Worm (Caenorhabditis elegans): ENCODE results near the gene str-226.

Gene str-226

ce11 chrV:3524970-3525369 is 12.5 kb downstream of the str-226 start, which contains the start of gene T24A6.7:
T24A6.7 (plus strand) TSS chrV:3525270.
- TF ChIP-seq C08G9.2 (tag; optimal IDR thresholded peaks at IDR 0.05) = no peak
- TF ChIP-seq ttx-3 (tag; optimal IDR thresholded peaks at IDR 0.05) = no peak
- TF ChIP-seq sox-2 (GFP tag; IDR thresholded peaks at IDR 0.05) = no peak
- TF ChIP-seq pat-9 (tag; optimal IDR thresholded peaks at IDR 0.05) = no peak
- no peak for TF ChIP-seq rnt-1 (tag; optimal IDR thresholded peaks at IDR 0.05)
- TF ChIP-seq odd-2 (tag; optimal IDR thresholded peaks at IDR 0.05) = no peak
- no peak for TF ChIP-seq mec-3 (tag; optimal IDR thresholded peaks at IDR 0.05; ENCODE audit: borderline replicate concordance)
- TF ChIP-seq ceh-34 (tag; optimal IDR thresholded peaks at IDR 0.05) = no peak
- TF ChIP-seq pax-1 (tag; optimal IDR thresholded peaks at IDR 0.05) = no peak
- no peak for TF ChIP-seq ceh-18 (tag; optimal IDR thresholded peaks at IDR 0.05)
- TF ChIP-seq Y22D7AL.16 (tag; optimal IDR thresholded peaks at IDR 0.05) = no peak
- no peak for TF ChIP-seq ceh-19 (GFP tag; optimal IDR thresholded peaks at IDR 0.05)
- TF ChIP-seq pros-1 (tag; optimal IDR thresholded peaks at IDR 0.05) = no peak
- TF ChIP-seq pha-2 (tag; optimal IDR thresholded peaks at IDR 0.05) = no peak
- no peak for TF ChIP-seq hlh-15 (tag; optimal IDR thresholded peaks at IDR 0.05)
- no peak for TF ChIP-seq dve-1 (tag; optimal IDR thresholded peaks at IDR 0.05)

ce11 chrV:3526882-3527281 is 14.4 kb downstream of the str-226 start, which contains the start of gene str-260:
str-260 (plus strand) TSS chrV:3527182.
- TF ChIP-seq ceh-30 (tag; optimal IDR thresholded peaks at IDR 0.05) = no peak
- TF ChIP-seq lin-11 (tag; optimal IDR thresholded peaks at IDR 0.05) = no peak
- no peak for TF ChIP-seq ceh-31 (tag; optimal IDR thresholded peaks at IDR 0.05)
- no peak for TF ChIP-seq sdc-2 (tag; optimal IDR thresholded peaks at IDR 0.05)
- no peak for TF ChIP-seq hlh-13 (GFP tag; optimal IDR thresholded peaks at IDR 0.05)
- TF ChIP-seq ceh-45 (GFP tag; IDR thresholded peaks at IDR 0.05) = no peak
- no peak for TF ChIP-seq ceh-22 (tag; optimal IDR thresholded peaks at IDR 0.05)
- no peak for TF ChIP-seq ceh-48 (tag; optimal IDR thresholded peaks at IDR 0.05)
- TF ChIP-seq ceh-24 (tag; optimal IDR thresholded peaks at IDR 0.05) = no peak
- no peak for TF ChIP-seq hlh-30 (tag; optimal IDR thresholded peaks at IDR 0.05; ENCODE audit: insufficient read depth)
- TF ChIP-seq elt-2 (tag; optimal IDR thresholded peaks at IDR 0.05) = no peak
- TF ChIP-seq fkh-6 (tag; optimal IDR thresholded peaks at IDR 0.05) = no peak
- no peak for TF ChIP-seq dve-1 (tag; optimal IDR thresholded peaks at IDR 0.05)

DNA sequence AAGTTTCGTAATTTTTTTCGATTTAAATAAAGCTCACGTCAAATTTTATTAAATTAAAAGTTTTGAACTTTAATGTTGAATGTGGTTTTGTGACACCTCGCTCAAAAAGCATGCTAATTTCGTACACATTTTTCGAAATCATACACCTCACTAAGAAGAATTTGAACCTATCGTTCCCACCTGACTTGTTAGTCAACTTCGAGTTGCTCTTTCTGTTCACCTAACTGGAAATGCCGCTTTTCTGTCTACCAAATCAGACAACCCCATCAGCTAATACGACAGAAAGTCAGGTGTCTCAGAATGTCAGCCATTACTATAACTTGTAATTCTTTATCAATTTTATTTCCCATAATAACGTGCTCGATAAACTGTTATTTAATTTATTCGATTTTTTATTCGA is 17.9 kb downstream of the str-226 start, which contains the start of gene srbc-66:
Gene srbc-66 (plus strand): TSS at position 301 of the 400 bp plus-strand sequence.
- TF ChIP-seq C38D4.7 (GFP tag; optimal IDR thresholded peaks at IDR 0.05) = no peak
- no peak for TF ChIP-seq rnt-1 (tag; optimal IDR thresholded peaks at IDR 0.05)

ce11 chrV:3535260-3535659 is 22.8 kb downstream of the str-226 start, which contains the start of gene nhr-221:
nhr-221 (minus strand) TSS chrV:3535360.
- TF ChIP-seq C08G9.2 (tag; optimal IDR thresholded peaks at IDR 0.05) (no peak), che-1 (tag; optimal IDR thresholded peaks at IDR 0.05) (no peak), hlh-8 (tag; optimal IDR thresholded peaks at IDR 0.05) (no peak), hlh-15 (tag; optimal IDR thresholded peaks at IDR 0.05) (no peak), ceh-19 (GFP tag; optimal IDR thresholded peaks at IDR 0.05) (no peak), elt-4 (tag; optimal IDR thresholded peaks at IDR 0.05) (no peak), unc-3 (GFP tag; conservative IDR thresholded peaks at IDR 0.05) (no peak), unc-3 (tag; optimal IDR thresholded peaks at IDR 0.05) (no peak), ceh-31 (tag; optimal IDR thresholded peaks at IDR 0.05) (no peak), zip-5 (tag; optimal IDR thresholded peaks at IDR 0.05) (no peak), mec-3 (tag; optimal IDR thresholded peaks at IDR 0.05; ENCODE audit: borderline replicate concordance) (no peak), ahr-1 (tag; optimal IDR thresholded peaks at IDR 0.05) (no peak), pag-3 (tag; optimal IDR thresholded peaks at IDR 0.05; ENCODE audit: borderline replicate concordance) (no peak)

Data from whole organism, late embryonic.